Worm (Caenorhabditis elegans) whole organism, young adult: Measurements from ENCODE around the gene Y39A1C.1.

Experiments used
- B0035.1 ChIP-seq: sonication (generic microtip); optimal IDR thresholded peaks from 2 replicates; lab custom pipeline; 2016; ENCODE audit warnings: missing genetic modification characterization, mild to moderate bottlenecking, missing compliant biosample characterization, missing genotype, missing genetic modification reagents
- D2030.7 ChIP-seq: fragments of 200-800 bp; sonication (Bioruptor generic); IDR thresholded peaks from 2 replicates; pipeline ENCODE4 v1.3.6; 2022; ENCODE audit warnings: missing genetic modification reagents, missing genetic modification characterization, missing compliant biosample characterization
- F23B12.7 ChIP-seq: sonication (generic microtip); optimal IDR thresholded peaks from 2 replicates; lab custom pipeline; 2017; ENCODE audit warnings: missing genetic modification characterization, mild to moderate bottlenecking, missing compliant biosample characterization, antibody characterized with exemption, moderate library complexity; ENCODE audit not compliant: insufficient read depth
- F49E8.2 ChIP-seq: sonication (generic microtip); optimal IDR thresholded peaks from 3 replicates; lab custom pipeline; 2017; ENCODE audit warnings: missing genetic modification characterization, mild to moderate bottlenecking, missing compliant biosample characterization, antibody characterized with exemption, moderate library complexity; ENCODE audit not compliant: insufficient read depth
- F52B5.7 ChIP-seq: sonication (generic microtip); optimal IDR thresholded peaks from 2 replicates; lab custom pipeline; 2016; ENCODE audit warnings: mild to moderate bottlenecking, missing genetic modification characterization, missing compliant biosample characterization
- F57C9.4 ChIP-seq: sonication (generic microtip); optimal IDR thresholded peaks from 2 replicates; lab custom pipeline; 2017; ENCODE audit warnings: mild to moderate bottlenecking, missing genetic modification characterization, missing compliant biosample characterization
- T07F8.4 ChIP-seq: sonication (generic microtip); optimal IDR thresholded peaks from 2 replicates; lab custom pipeline; 2016; ENCODE audit warnings: mild to moderate bottlenecking, missing genetic modification characterization, moderate library complexity, missing compliant biosample characterization
- Y79H2A.3 ChIP-seq: fragments of 200-800 bp; sonication (Bioruptor generic); conservative IDR thresholded peaks from 2 replicates; pipeline ENCODE4 v1.3.6; 2022; ENCODE audit warnings: missing genetic modification reagents, missing genetic modification characterization, missing compliant biosample characterization
- akir-1 ChIP-seq: fragments of 200-800 bp; sonication (Bioruptor generic); optimal IDR thresholded peaks from 2 replicates; lab custom pipeline; 2018; ENCODE audit warnings: mild to moderate bottlenecking, missing genetic modification characterization, moderate library complexity, missing compliant biosample characterization
- attf-5 ChIP-seq: fragments of 200-800 bp; sonication (Bioruptor generic); optimal IDR thresholded peaks from 2 replicates; lab custom pipeline; 2018; ENCODE audit warnings: mild to moderate bottlenecking, missing genetic modification characterization, missing compliant biosample characterization
- cebp-1 ChIP-seq, 2 experiments: fragments of 200-800 bp in 1 of 2; sonication (Bioruptor generic) in 1 of 2; sonication (generic microtip) in 1 of 2; IDR thresholded peaks in 1 of 2; optimal IDR thresholded peaks in 1 of 2; 2 replicates each; pipeline versions ENCODE4 v1.3.6 to Lab custom; 2017 to 2022; ENCODE audit warnings: missing compliant biosample characterization in 2 of 2, missing genetic modification characterization in 2 of 2, mild to moderate bottlenecking in 1 of 2, missing genetic modification reagents in 1 of 2, moderate library complexity in 1 of 2
- ceh-100 ChIP-seq: fragments of 200-800 bp; sonication (Bioruptor generic); IDR thresholded peaks from 2 replicates; pipeline ENCODE4 v1.3.6; 2022; ENCODE audit warnings: missing genetic modification reagents, missing genetic modification characterization, missing compliant biosample characterization
- ceh-27 ChIP-seq: fragments of 200-800 bp; sonication (Bioruptor generic); optimal IDR thresholded peaks from 2 replicates; lab custom pipeline; 2018; ENCODE audit warnings: mild to moderate bottlenecking, missing genetic modification characterization, moderate library complexity, missing compliant biosample characterization
- ceh-40 ChIP-seq: fragments of 200-800 bp; sonication (Bioruptor generic); IDR thresholded peaks from 2 replicates; pipeline ENCODE4 v1.3.6; 2022; ENCODE audit warnings: missing genetic modification characterization, missing compliant biosample characterization
- ceh-91 ChIP-seq: fragments of 200-800 bp; sonication (Bioruptor generic); IDR thresholded peaks from 2 replicates; pipeline ENCODE4 v1.3.6; 2022; ENCODE audit warnings: missing genetic modification reagents, missing genetic modification characterization, missing compliant biosample characterization
- die-1 ChIP-seq: sonication (generic microtip); optimal IDR thresholded peaks from 2 replicates; lab custom pipeline; 2016; ENCODE audit warnings: missing genotype, mild to moderate bottlenecking, missing genetic modification characterization, missing compliant biosample characterization
- dox-1 ChIP-seq: fragments of 200-800 bp; sonication (Bioruptor generic); IDR thresholded peaks from 2 replicates; pipeline ENCODE4 v1.3.6; 2022; ENCODE audit warnings: missing genetic modification reagents, missing genetic modification characterization, missing compliant biosample characterization
- dpl-1 ChIP-seq: fragments of 150-350 bp; optimal IDR thresholded peaks from 2 replicates; lab custom pipeline; 2014; ENCODE audit warnings: missing biosample characterization, missing genetic modification reagents, missing genetic modification characterization
- efl-1 ChIP-seq: fragments of 150-350 bp; optimal IDR thresholded peaks from 2 replicates; lab custom pipeline; 2014; ENCODE audit warnings: missing biosample characterization, missing genetic modification reagents, missing genetic modification characterization
- fkh-3 ChIP-seq: sonication (generic microtip); optimal IDR thresholded peaks from 2 replicates; lab custom pipeline; 2016; ENCODE audit warnings: mild to moderate bottlenecking, missing genetic modification characterization, missing compliant biosample characterization
- gei-17 ChIP-seq: fragments of 200-800 bp; sonication (Bioruptor generic); optimal IDR thresholded peaks from 2 replicates; lab custom pipeline; 2018; ENCODE audit warnings: mild to moderate bottlenecking, missing genetic modification characterization, missing compliant biosample characterization
- hmg-1.2 ChIP-seq: fragments of 200-800 bp; sonication (Bioruptor generic); IDR thresholded peaks from 2 replicates; pipeline ENCODE4 v1.3.6; 2022; ENCODE audit warnings: missing genetic modification reagents, missing genetic modification characterization, missing compliant biosample characterization
- hrde-1 ChIP-seq: sonication (generic microtip); optimal IDR thresholded peaks from 2 replicates; lab custom pipeline; 2016; ENCODE audit warnings: missing genetic modification characterization, mild to moderate bottlenecking, missing compliant biosample characterization, moderate library complexity, missing genotype, missing genetic modification reagents, borderline replicate concordance
- lag-1 ChIP-seq: fragments of 200-800 bp; sonication (Bioruptor generic); IDR thresholded peaks from 2 replicates; pipeline ENCODE4 v1.3.6; 2022; ENCODE audit warnings: missing genetic modification reagents, missing genetic modification characterization, missing compliant biosample characterization
- let-526 ChIP-seq: fragments of 200-800 bp; sonication (Bioruptor generic); IDR thresholded peaks from 2 replicates; pipeline ENCODE4 v1.3.6; 2022; ENCODE audit warnings: missing genetic modification reagents, missing genetic modification characterization, missing compliant biosample characterization
- lin-26 ChIP-seq: fragments of 200-800 bp; sonication (Bioruptor generic); IDR thresholded peaks from 2 replicates; pipeline ENCODE4 v1.3.6; 2022; ENCODE audit warnings: missing genetic modification reagents, missing genetic modification characterization, missing compliant biosample characterization
- lsy-27 ChIP-seq: sonication (generic microtip); optimal IDR thresholded peaks from 2 replicates; lab custom pipeline; 2017; ENCODE audit warnings: missing genetic modification characterization, mild to moderate bottlenecking, missing compliant biosample characterization, antibody characterized with exemption, missing genotype, borderline replicate concordance; ENCODE audit not compliant: insufficient read depth
- madf-3 ChIP-seq: fragments of 200-800 bp; sonication (Bioruptor generic); IDR thresholded peaks from 2 replicates; pipeline ENCODE4 v1.3.6; 2022; ENCODE audit warnings: missing genetic modification reagents, missing genetic modification characterization, missing compliant biosample characterization
- mes-4 ChIP-seq: sonication (generic microtip); optimal IDR thresholded peaks from 2 replicates; lab custom pipeline; 2016; ENCODE audit warnings: missing genotype, missing genetic modification characterization, missing compliant biosample characterization
- nfyb-1 ChIP-seq: fragments of 200-800 bp; sonication (Bioruptor generic); IDR thresholded peaks from 2 replicates; pipeline ENCODE4 v1.3.6; 2022; ENCODE audit warnings: missing genetic modification reagents, missing genetic modification characterization, missing compliant biosample characterization
- nhr-179 ChIP-seq: sonication (generic microtip); optimal IDR thresholded peaks from 2 replicates; lab custom pipeline; 2016; ENCODE audit warnings: mild to moderate bottlenecking, missing genetic modification characterization, missing compliant biosample characterization
- nhr-80 ChIP-seq: sonication (generic microtip); optimal IDR thresholded peaks from 2 replicates; lab custom pipeline; 2016; ENCODE audit warnings: missing genetic modification characterization, missing compliant biosample characterization
- sea-2 ChIP-seq: fragments of 200-800 bp; sonication (Bioruptor generic); IDR thresholded peaks from 2 replicates; pipeline ENCODE4 v1.3.6; 2022; ENCODE audit warnings: missing genetic modification characterization, missing compliant biosample characterization
- snpc-1.3 ChIP-seq: sonication (generic microtip); optimal IDR thresholded peaks from 2 replicates; lab custom pipeline; 2017; ENCODE audit warnings: missing genetic modification characterization, mild to moderate bottlenecking, missing compliant biosample characterization, antibody characterized with exemption, moderate library complexity, missing genotype, missing genetic modification reagents; ENCODE audit not compliant: insufficient read depth
- sptf-2 ChIP-seq: fragments of 200-800 bp; sonication (Bioruptor generic); optimal IDR thresholded peaks from 2 replicates; lab custom pipeline; 2018; ENCODE audit warnings: mild to moderate bottlenecking, missing genetic modification characterization, missing compliant biosample characterization
- tbp1 ChIP-seq: fragments of 200-800 bp; sonication (Bioruptor generic); optimal IDR thresholded peaks from 2 replicates; lab custom pipeline; 2018; ENCODE audit warnings: mild to moderate bottlenecking, missing genetic modification characterization, missing compliant biosample characterization
- unc-62 ChIP-seq: fragments of 150-350 bp; optimal IDR thresholded peaks from 2 replicates; lab custom pipeline; 2014; ENCODE audit warnings: missing biosample characterization, missing genetic modification reagents, missing genetic modification characterization
- ztf-25 ChIP-seq: fragments of 200-800 bp; sonication (Bioruptor generic); IDR thresholded peaks from 2 replicates; pipeline ENCODE4 v1.3.6; 2022; ENCODE audit warnings: missing genetic modification reagents, missing genetic modification characterization, missing compliant biosample characterization
- ztf-28 ChIP-seq: fragments of 200-800 bp; sonication (Bioruptor generic); IDR thresholded peaks from 2 replicates; pipeline ENCODE4 v1.3.6; 2022; ENCODE audit warnings: missing genetic modification reagents, missing genetic modification characterization, missing compliant biosample characterization
- ztf-3 ChIP-seq: fragments of 200-800 bp; sonication (Bioruptor generic); optimal IDR thresholded peaks from 2 replicates; lab custom pipeline; 2018; ENCODE audit warnings: mild to moderate bottlenecking, missing genetic modification characterization, missing compliant biosample characterization

Gene Y39A1C.1

DNA sequence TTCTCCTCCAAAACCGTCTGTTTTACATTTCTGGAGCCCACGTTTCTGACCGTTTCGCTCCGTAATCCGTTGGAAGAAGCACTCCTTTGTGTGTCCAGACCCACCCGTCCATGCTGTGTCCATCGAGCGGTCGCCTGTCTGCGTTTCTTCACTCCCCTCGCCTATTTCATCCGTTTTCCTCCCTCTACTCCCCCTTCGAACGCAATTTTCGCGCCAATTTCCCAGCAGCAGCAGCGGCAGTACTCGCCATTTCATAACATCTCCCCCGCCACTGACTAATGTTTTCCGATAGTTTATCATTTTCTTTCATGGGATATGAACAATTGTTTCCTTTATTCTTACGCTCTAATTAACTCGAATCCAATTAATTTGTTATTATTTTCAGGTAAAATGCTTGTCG lies 47.3 kb upstream of the Y39A1C.1 start (continued):
- TF ChIP-seq F23B12.7 (tag; lab: Kevin White, UChicago) (no peak), ceh-27 (GFP tag; lab: Kevin White, UChicago) (no peak), ceh-91 (GFP tag; lab: Robert Waterston, UW) (no peak), lin-26 (GFP tag; lab: Robert Waterston, UW) (no peak; the same call in 1 of the 2 replicates), die-1 (tag; lab: Kevin White, UChicago) (no peak), snpc-1.3 (no peak), lag-1 (GFP tag; lab: Robert Waterston, UW) (no peak), unc-62 (GFP tag; lab: Kevin White, UChicago) (no peak), cebp-1 (GFP tag; IDR thresholded peaks at IDR 0.05; lab: Robert Waterston, UW) (peak; percentile 77; the same call in 1 of the 2 replicates), cebp-1 (tag; optimal IDR thresholded peaks at IDR 0.05; lab: Kevin White, UChicago) (peak; percentile 91), F49E8.2 (tag; lab: Kevin White, UChicago) (no peak), ceh-40 (no peak), gei-17 (no peak), ztf-25 (no peak), ceh-100 (GFP tag; lab: Robert Waterston, UW) (no peak), tbp1 (GFP tag; lab: Kevin White, UChicago) (no peak), nhr-179 (tag; lab: Kevin White, UChicago) (no peak), attf-5 (peak; percentile 23), lsy-27 (no peak), mes-4 (tag; lab: Kevin White, UChicago) (no peak), dpl-1 (no peak), ztf-3 (GFP tag; lab: Kevin White, UChicago) (no peak), nfyb-1 (peak; percentile 50; the same call in 1 of the 2 replicates), B0035.1 (tag; lab: Kevin White, UChicago) (no peak), ztf-28 (GFP tag; lab: Robert Waterston, UW) (no peak), dox-1 (0 out of 2 replicates have a peak, but pooled peaks have one; percentile 39), sea-2 (no peak), T07F8.4 (tag; lab: Kevin White, UChicago) (no peak), F57C9.4 (tag; lab: Kevin White, UChicago) (no peak), akir-1 (GFP tag; lab: Kevin White, UChicago) (no peak), efl-1 (GFP tag; lab: Kevin White, UChicago) (no peak), madf-3 (GFP tag; lab: Robert Waterston, UW) (no peak), let-526 (GFP tag; lab: Robert Waterston, UW) (no peak), nhr-80 (tag; lab: Kevin White, UChicago) (peak; percentile 35), hmg-1.2 (GFP tag; lab: Robert Waterston, UW) (peak; percentile 53; the same call in 1 of the 2 replicates), hrde-1 (tag; lab: Kevin White, UChicago) (no peak), Y79H2A.3 (GFP tag; lab: Robert Waterston, UW) (no peak), D2030.7 (GFP tag; lab: Robert Waterston, UW) (no peak), sptf-2 (GFP tag; lab: Kevin White, UChicago) (no peak), F52B5.7 (no peak), fkh-3 (tag; lab: Kevin White, UChicago) (no peak)
- TF ChIP-seq, all 124 proteins: peak for 13
